Fruit fly (Drosophila melanogaster) whole organism, pupa: ENCODE data around the gene CG11710.
"Not testable (repeated sequence)": the region's sequence is repeated elsewhere in the genome, so short reads cannot be mapped to it uniquely, and the experiment has no call there.

Experiments used
- CG8159 ChIP-seq: fragments of 200-800 bp; sonication (Bioruptor generic); optimal IDR thresholded peaks from 3 replicates; lab custom pipeline; 2018; ENCODE audit warnings: missing biosample characterization, mild to moderate bottlenecking, missing genetic modification characterization, moderate library complexity
- EcR ChIP-seq: fragments of 200-800 bp; sonication (Bioruptor generic); optimal IDR thresholded peaks from 3 replicates; lab custom pipeline; 2019; ENCODE audit warnings: missing biosample characterization, missing genetic modification characterization, mild to moderate bottlenecking, moderate library complexity, missing genetic modification reagents
- Pif1A ChIP-seq: fragments of 200-800 bp; sonication (Bioruptor generic); optimal IDR thresholded peaks from 3 replicates; lab custom pipeline; 2016; ENCODE audit warnings: missing biosample characterization, missing genetic modification characterization
- gl ChIP-seq: fragments of 200-800 bp; sonication (Bioruptor generic); optimal IDR thresholded peaks from 2 replicates; lab custom pipeline; 2018; ENCODE audit warnings: missing biosample characterization, mild to moderate bottlenecking, missing genetic modification characterization
- rn ChIP-seq: fragments of 200-800 bp; sonication (Bioruptor generic); IDR thresholded peaks from 2 replicates; pipeline ENCODE4 v1.3.6; 2022; ENCODE audit warnings: missing biosample characterization, missing genetic modification characterization

- TF ChIP-seq rn (GFP tag; lab: Robert Waterston, UW); gl (tag; lab: Kevin White, UChicago); CG8159 (tag; lab: Kevin White, UChicago); EcR; Pif1A (GFP tag; lab: Kevin White, UChicago): not testable (repeated sequence)
These were observed 16.6 kb upstream of the CG11710 start, which contains the start of gene CG42578 for dm6 chrX:20446071-20446470.
